Worm (Caenorhabditis elegans) whole organism, L4/young adult: ENCODE data around the gene ppgn-1.

Experiments
- W03F9.2 ChIP-seq: fragments of 150-350 bp; optimal IDR thresholded peaks from 2 replicates; lab custom pipeline; 2014; ENCODE audit warnings: missing biosample characterization, missing genetic modification characterization
- dao-5 ChIP-seq: sonication (generic microtip); optimal IDR thresholded peaks from 2 replicates; lab custom pipeline; 2016; ENCODE audit warnings: missing genotype, missing genetic modification characterization, moderate library complexity, missing compliant biosample characterization
- him-1 ChIP-seq: sonication (generic microtip); optimal IDR thresholded peaks from 2 replicates; lab custom pipeline; 2016; ENCODE audit warnings: missing genotype, missing genetic modification reagents, missing genetic modification characterization, missing compliant biosample characterization

DNA sequence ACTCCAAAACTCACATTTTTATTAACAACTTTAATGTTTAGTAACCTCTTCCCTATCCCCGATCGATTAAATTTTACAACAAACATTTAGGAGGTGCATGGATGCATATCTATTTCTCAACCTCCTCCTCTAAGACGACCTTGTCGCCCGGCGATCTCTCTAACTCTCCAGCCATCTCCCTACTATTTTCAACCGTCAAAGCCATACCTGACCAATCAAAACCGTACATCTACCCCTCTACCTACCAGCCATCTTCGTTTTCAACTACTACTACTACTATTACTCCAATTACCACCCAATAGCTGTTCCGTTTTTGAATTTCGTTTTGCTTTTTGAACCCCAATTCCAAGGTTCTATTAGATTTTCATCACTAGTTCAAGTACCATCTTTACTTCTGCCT, 27.2 kb downstream of the ppgn-1 start:
- TF ChIP-seq W03F9.2 (tag; lab: Kevin White, UChicago) (no peak), dao-5 (tag; lab: Kevin White, UChicago) (no peak), him-1 (tag; lab: Kevin White, UChicago) (no peak)
